Fruit fly (Drosophila melanogaster): ENCODE data around the gene CG33322.

CG33322 gene

DNA sequence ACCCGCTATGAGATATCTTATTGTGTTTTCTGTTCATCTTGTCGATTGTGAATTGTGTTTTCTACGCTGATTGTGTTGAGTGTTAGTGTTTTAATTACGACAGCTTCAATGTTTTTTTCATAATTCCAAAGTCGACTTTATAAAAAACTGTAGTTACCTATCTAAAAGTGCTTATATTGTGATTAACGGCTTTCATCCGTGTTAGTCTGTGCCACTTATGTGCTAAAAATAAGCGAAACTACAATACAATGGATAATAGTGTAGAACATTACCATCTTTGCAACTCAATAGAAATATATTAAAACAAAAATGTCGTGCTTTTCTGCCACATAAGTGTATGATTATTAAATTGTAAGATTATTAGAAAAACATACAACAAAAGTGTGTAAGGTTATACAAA is at the start of gene CG33322:
Gene CG33322, minus strand, starts transcription at position 101 of the 400 bp plus-strand sequence.
- TF ChIP-seq psq (optimal IDR thresholded peaks at IDR 0.05) (no peak), EcR (GFP tag; optimal IDR thresholded peaks at IDR 0.05) (no peak)

DNA sequence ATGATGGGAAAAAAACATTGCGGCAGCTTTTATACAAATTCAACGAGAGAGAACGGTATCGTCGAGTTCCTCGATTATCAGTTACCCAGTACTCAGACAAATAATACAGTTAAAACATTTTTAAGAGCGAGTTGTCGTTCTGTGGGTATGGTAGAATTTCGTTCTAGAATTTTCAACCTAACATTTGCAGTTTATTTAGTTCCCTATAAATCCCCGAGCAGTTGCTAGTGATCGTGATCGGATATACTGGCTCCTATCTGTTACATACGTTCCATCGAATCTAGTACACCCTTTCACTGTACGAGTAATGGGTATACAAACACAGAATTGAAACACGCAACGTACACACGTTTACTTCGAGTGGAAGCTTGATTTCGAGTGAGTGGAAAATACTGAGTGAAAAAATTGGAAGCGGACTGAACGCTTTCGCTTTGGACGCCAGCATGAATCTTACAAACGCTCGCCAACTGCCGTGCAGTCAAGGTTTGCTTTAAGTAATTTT is 48.8 kb upstream of the CG33322 start, which contains the start of gene CG9338:
Gene CG9338, plus strand, starts transcription at position 452 of the 502 bp plus-strand sequence.
- TF ChIP-seq pan (optimal IDR thresholded peaks at IDR 0.05) (peak; percentile 98), EcR (GFP tag; optimal IDR thresholded peaks at IDR 0.05) (no peak)

dm6 chr2L:20858371-20859340 is 42.6 kb upstream of the CG33322 start, which contains the start of gene bero:
Gene bero (plus strand): TSS chr2L:20858695.
- TF ChIP-seq EcR (GFP tag; optimal IDR thresholded peaks at IDR 0.05) (no peak), CG8478 (optimal IDR thresholded peaks at IDR 0.05) (no peak), Dll (optimal IDR thresholded peaks at IDR 0.05) (no peak), psq (optimal IDR thresholded peaks at IDR 0.05) (no peak), usp (GFP tag; optimal IDR thresholded peaks at IDR 0.05) (no peak), pan (optimal IDR thresholded peaks at IDR 0.05) (no peak)

DNA sequence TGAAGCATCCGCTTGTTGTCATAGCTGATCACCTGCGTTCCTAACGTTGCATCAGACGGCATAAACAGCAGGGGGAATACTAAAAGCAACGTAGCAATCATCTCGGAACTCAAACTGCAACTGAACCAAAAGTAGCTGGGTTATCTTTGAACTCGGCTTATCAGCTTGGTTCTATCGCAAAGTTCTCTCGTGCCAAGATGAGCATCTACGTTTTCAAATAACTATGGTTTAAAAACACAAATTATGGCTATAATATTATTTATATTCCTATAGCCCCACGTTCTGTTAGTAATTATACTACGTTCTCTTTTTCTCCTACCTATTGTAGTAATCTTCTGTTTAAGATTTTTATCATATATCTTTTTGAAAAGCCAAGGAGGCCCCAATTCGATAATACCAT is 41.8 kb upstream of the CG33322 start, which contains the start of gene CG14400:
Gene CG14400, minus strand, starts transcription at position 101 of the 400 bp plus-strand sequence.
- no peak for TF ChIP-seq Dll (optimal IDR thresholded peaks at IDR 0.05)
- no peak for TF ChIP-seq EcR (GFP tag; optimal IDR thresholded peaks at IDR 0.05)
- TF ChIP-seq psq (optimal IDR thresholded peaks at IDR 0.05), result no peak
- no peak for TF ChIP-seq usp (GFP tag; optimal IDR thresholded peaks at IDR 0.05)
- TF ChIP-seq pan (optimal IDR thresholded peaks at IDR 0.05), result no peak
- no peak for TF ChIP-seq CG8478 (optimal IDR thresholded peaks at IDR 0.05)

dm6 chr2L:20852092-20852628 is 36.1 kb upstream of the CG33322 start, which contains the start of gene twit:
Gene twit (plus strand): TSS chr2L:20852578.
- TF ChIP-seq EcR (GFP tag; optimal IDR thresholded peaks at IDR 0.05) (no peak), CG8478 (optimal IDR thresholded peaks at IDR 0.05) (no peak), Dll (optimal IDR thresholded peaks at IDR 0.05) (no peak), usp (GFP tag; optimal IDR thresholded peaks at IDR 0.05) (no peak), psq (optimal IDR thresholded peaks at IDR 0.05) (no peak), pan (optimal IDR thresholded peaks at IDR 0.05) (no peak)

- no peak for TF ChIP-seq Dll (optimal IDR thresholded peaks at IDR 0.05)
- no peak for TF ChIP-seq pan (optimal IDR thresholded peaks at IDR 0.05)
- TF ChIP-seq usp (GFP tag; optimal IDR thresholded peaks at IDR 0.05), result no peak
- no peak for TF ChIP-seq CG8478 (optimal IDR thresholded peaks at IDR 0.05)
- no peak for TF ChIP-seq EcR (GFP tag; optimal IDR thresholded peaks at IDR 0.05)
- TF ChIP-seq psq (optimal IDR thresholded peaks at IDR 0.05), result no peak
Observed at dm6 chr2L:20851592-20851991, 35.6 kb upstream of the CG33322 start.

dm6 chr2L:20849000-20849399 is 33.0 kb upstream of the CG33322 start, which contains the start of gene CG14402:
Gene CG14402 (plus strand): TSS chr2L:20849300.
- TF ChIP-seq pan (optimal IDR thresholded peaks at IDR 0.05), result no peak
- no peak for TF ChIP-seq EcR (GFP tag; optimal IDR thresholded peaks at IDR 0.05)
- TF ChIP-seq CG8478 (optimal IDR thresholded peaks at IDR 0.05), result no peak
- no peak for TF ChIP-seq psq (optimal IDR thresholded peaks at IDR 0.05)

dm6 chr2L:20844381-20844780 is 28.3 kb upstream of the CG33322 start:
- TF ChIP-seq pan (optimal IDR thresholded peaks at IDR 0.05), result no peak
- TF ChIP-seq usp (GFP tag; optimal IDR thresholded peaks at IDR 0.05), result no peak
- no peak for TF ChIP-seq CG8478 (optimal IDR thresholded peaks at IDR 0.05)
- no peak for TF ChIP-seq EcR (GFP tag; optimal IDR thresholded peaks at IDR 0.05)
- no peak for TF ChIP-seq Dll (optimal IDR thresholded peaks at IDR 0.05)
- no peak for TF ChIP-seq psq (optimal IDR thresholded peaks at IDR 0.05)

- TF ChIP-seq Dll (optimal IDR thresholded peaks at IDR 0.05) (no peak), psq (optimal IDR thresholded peaks at IDR 0.05) (no peak), pan (optimal IDR thresholded peaks at IDR 0.05) (no peak), usp (GFP tag; optimal IDR thresholded peaks at IDR 0.05) (no peak), EcR (GFP tag; optimal IDR thresholded peaks at IDR 0.05) (no peak), CG8478 (optimal IDR thresholded peaks at IDR 0.05) (no peak)
Observed at dm6 chr2L:20840462-20841038, 24.5 kb upstream of the CG33322 start, which contains the start of gene CG31676. Gene CG31676 (plus strand): TSS chr2L:20840750.

DNA sequence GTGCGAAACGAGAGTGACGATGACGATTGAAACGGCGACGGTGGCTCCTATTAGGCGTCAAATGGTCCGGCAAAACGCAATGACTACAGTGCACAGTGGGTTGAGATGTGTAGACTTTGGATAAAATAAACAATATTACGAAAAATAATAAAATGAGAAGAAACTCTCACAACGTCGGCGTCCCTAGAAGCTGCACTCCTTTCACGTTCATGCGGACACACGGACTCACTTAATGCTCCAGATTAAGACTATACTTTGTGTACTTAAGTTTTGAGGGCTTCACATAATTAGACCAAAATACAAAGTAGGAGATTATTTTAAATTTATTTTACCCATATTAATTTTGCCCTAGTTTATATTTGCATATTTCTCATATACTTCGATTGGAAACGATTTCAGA is 24.0 kb upstream of the CG33322 start:
- no peak for TF ChIP-seq usp (GFP tag; optimal IDR thresholded peaks at IDR 0.05)
- no peak for TF ChIP-seq pan (optimal IDR thresholded peaks at IDR 0.05)
- no peak for TF ChIP-seq EcR (GFP tag; optimal IDR thresholded peaks at IDR 0.05)
- no peak for TF ChIP-seq psq (optimal IDR thresholded peaks at IDR 0.05)
- no peak for TF ChIP-seq CG8478 (optimal IDR thresholded peaks at IDR 0.05)
- TF ChIP-seq Dll (optimal IDR thresholded peaks at IDR 0.05), result no peak

DNA sequence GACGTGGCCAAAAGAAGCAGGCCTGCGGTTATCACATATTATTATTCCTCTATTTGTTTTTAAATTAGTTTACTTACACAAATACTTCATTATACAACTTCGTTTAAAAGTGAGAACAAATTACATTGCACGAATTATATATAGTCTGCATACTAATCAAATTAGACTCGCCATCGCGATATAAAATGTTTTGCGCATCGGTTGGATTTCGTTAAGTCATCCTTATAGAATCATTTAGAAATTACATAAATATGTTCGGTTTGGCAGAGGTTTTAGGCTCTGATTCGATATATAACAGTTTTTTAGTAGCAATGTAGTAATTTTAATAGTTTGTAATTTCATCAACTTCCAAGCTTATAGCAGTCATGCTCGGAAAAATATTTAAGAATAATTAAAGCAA is 21.8 kb upstream of the CG33322 start, which contains the start of gene Spn38F:
Gene Spn38F, minus strand, starts transcription at position 101 of the 400 bp plus-strand sequence.
- no peak for TF ChIP-seq pan (optimal IDR thresholded peaks at IDR 0.05)
- TF ChIP-seq EcR (GFP tag; optimal IDR thresholded peaks at IDR 0.05), result no peak
- TF ChIP-seq Dll (optimal IDR thresholded peaks at IDR 0.05), result no peak
- no peak for TF ChIP-seq CG8478 (optimal IDR thresholded peaks at IDR 0.05)

DNA sequence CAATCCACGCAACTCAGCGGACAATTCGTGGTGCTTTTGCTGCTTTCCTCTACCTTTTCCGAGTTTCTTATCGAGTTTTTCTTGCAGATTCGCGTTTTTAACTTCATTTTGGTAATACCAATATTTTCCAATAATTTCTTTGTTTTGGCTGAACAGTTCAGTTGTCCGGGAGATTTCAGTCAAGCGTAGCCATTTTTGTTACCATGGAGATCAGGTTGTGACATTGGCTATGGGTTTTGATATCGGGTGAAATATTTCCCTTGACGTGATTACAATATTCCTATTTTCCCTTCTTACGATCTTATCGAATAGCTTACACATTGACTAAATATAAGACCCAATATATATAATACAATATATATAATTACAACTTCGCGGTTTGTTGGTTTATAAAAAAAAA is 19.5 kb upstream of the CG33322 start, which contains the start of gene Oseg5:
Gene Oseg5, minus strand, starts transcription at position 340 of the 400 bp plus-strand sequence.
- TF ChIP-seq pan (optimal IDR thresholded peaks at IDR 0.05) (no peak), Dll (optimal IDR thresholded peaks at IDR 0.05) (no peak)
